Worm (Caenorhabditis elegans): Measurements from ENCODE around the gene nspg-12.

Gene nspg-12

ce11 chrX:5263585-5263984 is 6.5 kb downstream of the nspg-12 start:
- TF ChIP-seq attf-4 (tag; optimal IDR thresholded peaks at IDR 0.05) (no peak), nhr-48 (tag; optimal IDR thresholded peaks at IDR 0.05) (no peak), unc-62 (GFP tag; optimal IDR thresholded peaks at IDR 0.05 in 1 of 2) (peak in 1 of 2 experiments; percentile 92), unc-62 (tag; optimal IDR thresholded peaks at IDR 0.05) (no peak), nhr-11 (tag; optimal IDR thresholded peaks at IDR 0.05) (no peak)

- TF ChIP-seq mdl-1 (tag; optimal IDR thresholded peaks at IDR 0.05), result no peak
- TF ChIP-seq php-3 (GFP tag; IDR thresholded peaks at IDR 0.05), result no peak
- TF ChIP-seq D1046.2 (GFP tag; IDR thresholded peaks at IDR 0.05), result no peak
- TF ChIP-seq mdt-29 (GFP tag; IDR thresholded peaks at IDR 0.05), result no peak
- no peak for TF ChIP-seq ceh-28 (tag; optimal IDR thresholded peaks at IDR 0.05)
- no peak for TF ChIP-seq pqm-1 (tag; optimal IDR thresholded peaks at IDR 0.05)
- no peak for TF ChIP-seq ZK546.5 (tag; optimal IDR thresholded peaks at IDR 0.05)
These were observed 6.9 kb downstream of the nspg-12 start, which contains the start of gene Y34B4A.4 for ce11 chrX:5264026-5264425. TSS of gene Y34B4A.4 (plus strand) at chrX:5264326.

ce11 chrX:5265356-5265755 is 8.3 kb downstream of the nspg-12 start:
- no peak for TF ChIP-seq dmd-8 (GFP tag; IDR thresholded peaks at IDR 0.05)
- peak in 1 of 2 experiments; percentile 42 for TF ChIP-seq daf-16 (GFP tag; optimal IDR thresholded peaks at IDR 0.05)
- no peak for TF ChIP-seq daf-16 (tag; optimal IDR thresholded peaks at IDR 0.05)
- TF ChIP-seq ces-1 (GFP tag; optimal IDR thresholded peaks at IDR 0.05), result no peak
- TF ChIP-seq nhr-237 (tag; optimal IDR thresholded peaks at IDR 0.05), result no peak
- peak in 1 of 2 experiments; percentile 91 for TF ChIP-seq unc-62 (GFP tag; optimal IDR thresholded peaks at IDR 0.05 in 1 of 2)
- TF ChIP-seq unc-62 (tag; optimal IDR thresholded peaks at IDR 0.05), result no peak
- no peak for TF ChIP-seq mxl-2 (GFP tag; conservative IDR thresholded peaks at IDR 0.05)
- no peak for TF ChIP-seq lsy-2 (tag; optimal IDR thresholded peaks at IDR 0.05)

ce11 chrX:5268062-5268461 is 11.0 kb downstream of the nspg-12 start:
- TF ChIP-seq dmd-6 (GFP tag; IDR thresholded peaks at IDR 0.05) (no peak), mdt-29 (GFP tag; IDR thresholded peaks at IDR 0.05) (no peak), dve-1 (tag; optimal IDR thresholded peaks at IDR 0.05; ENCODE audit: insufficient read depth) (peak; percentile 10), daf-16 (GFP tag; optimal IDR thresholded peaks at IDR 0.05) (no peak), daf-16 (tag; optimal IDR thresholded peaks at IDR 0.05) (peak; percentile 70), php-3 (GFP tag; IDR thresholded peaks at IDR 0.05) (no peak), lin-39 (tag; optimal IDR thresholded peaks at IDR 0.05) (no peak), lin-1 (GFP tag; IDR thresholded peaks at IDR 0.05) (no peak), tra-1 (GFP tag; IDR thresholded peaks at IDR 0.05) (no peak), zag-1 (tag; optimal IDR thresholded peaks at IDR 0.05) (no peak), unc-62 (GFP tag; optimal IDR thresholded peaks at IDR 0.05 in 1 of 2) (peak in 1 of 2 experiments; percentile 97), unc-62 (tag; optimal IDR thresholded peaks at IDR 0.05) (no peak), daf-12 (tag; optimal IDR thresholded peaks at IDR 0.05) (no peak), T26A8.4 (GFP tag; IDR thresholded peaks at IDR 0.05) (no peak)

- TF ChIP-seq F26F4.8 (GFP tag; conservative IDR thresholded peaks at IDR 0.05), result no peak
- TF ChIP-seq daf-16 (GFP tag; optimal IDR thresholded peaks at IDR 0.05), result no peak
- peak; percentile 34 for TF ChIP-seq daf-16 (tag; optimal IDR thresholded peaks at IDR 0.05)
- TF ChIP-seq dve-1 (tag; optimal IDR thresholded peaks at IDR 0.05; ENCODE audit: insufficient read depth), result peak; percentile 41
- peak; percentile 6 for TF ChIP-seq nhr-28 (tag; optimal IDR thresholded peaks at IDR 0.05)
- TF ChIP-seq nhr-48 (tag; optimal IDR thresholded peaks at IDR 0.05), result no peak
- TF ChIP-seq pqm-1 (tag; optimal IDR thresholded peaks at IDR 0.05), result peak; percentile 4
- no peak for TF ChIP-seq ceh-44 (GFP tag; IDR thresholded peaks at IDR 0.05)
- peak; percentile 20; the same call in 1 of the 2 replicates for TF ChIP-seq dmd-6 (GFP tag; IDR thresholded peaks at IDR 0.05)
These were observed 12.3 kb downstream of the nspg-12 start for ce11 chrX:5269359-5269758.

- TF ChIP-seq dmd-6 (GFP tag; IDR thresholded peaks at IDR 0.05) (peak; percentile 63), spr-3 (GFP tag; optimal IDR thresholded peaks at IDR 0.05) (no peak), mep-1 (tag; optimal IDR thresholded peaks at IDR 0.05) (peak; percentile 86), dpl-1 (GFP tag; optimal IDR thresholded peaks at IDR 0.05) (peak; percentile 43), vab-7 (GFP tag; IDR thresholded peaks at IDR 0.05) (0 out of 2 replicates have a peak, but pooled peaks have one; percentile 15), nhr-11 (tag; optimal IDR thresholded peaks at IDR 0.05) (no peak), hmg-1.1 (GFP tag; IDR thresholded peaks at IDR 0.05) (peak; percentile 78), aha-1 (tag) (peak; percentile 91), hif-1 (tag; optimal IDR thresholded peaks at IDR 0.05) (peak in 1 of 2 experiments; percentile 50), attf-4 (tag; optimal IDR thresholded peaks at IDR 0.05) (no peak), F37D6.2 (tag; optimal IDR thresholded peaks at IDR 0.05) (no peak), lin-29 (GFP tag; IDR thresholded peaks at IDR 0.05) (no peak), lin-1 (GFP tag; IDR thresholded peaks at IDR 0.05) (0 out of 2 replicates have a peak, but pooled peaks have one; percentile 20), T20F7.1 (GFP tag; optimal IDR thresholded peaks at IDR 0.05) (peak; percentile 79), unc-130 (GFP tag; optimal IDR thresholded peaks at IDR 0.05) (no peak), pqm-1 (tag; optimal IDR thresholded peaks at IDR 0.05) (peak; percentile 46)
These were observed 18.1 kb downstream of the nspg-12 start, which contains the start of gene hst-6 for ce11 chrX:5275209-5275608. TSS of gene hst-6 (plus strand) at chrX:5275561.
